Fruit fly (Drosophila melanogaster): ENCODE results near the gene CG13843.

DNA sequence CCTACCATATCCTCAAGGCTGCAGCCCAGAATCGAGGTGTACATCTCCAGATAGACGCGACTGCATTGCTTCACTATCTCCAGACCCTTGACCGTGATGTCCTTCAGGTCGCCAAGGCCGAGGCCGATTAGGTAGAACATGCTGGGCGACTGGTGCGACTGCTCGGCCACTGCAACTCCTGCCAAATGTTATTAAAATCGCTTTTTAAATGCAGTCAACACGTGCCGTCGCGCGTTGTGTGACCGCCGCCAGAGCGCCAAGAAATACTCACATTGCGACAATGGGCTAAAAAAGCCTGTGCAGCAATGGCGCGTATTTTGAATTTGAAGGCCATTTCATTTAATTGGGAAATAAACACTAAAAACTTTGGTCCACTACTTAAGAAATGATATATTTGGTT, 26.3 kb upstream of the CG13843 start, which contains the start of gene Dph5:
- TF ChIP-seq CG11762 (GFP tag; optimal IDR thresholded peaks at IDR 0.05; ENCODE audit: insufficient read depth) (no peak), CG6854 (GFP tag; optimal IDR thresholded peaks at IDR 0.05) (no peak)

All from whole organism, prepupa.